Fruit fly (Drosophila melanogaster) whole organism, prepupa: Measurements from ENCODE around the gene Sgs8.
A peak's percentile ranks its signal among the peaks of the same experiment; 100 is the strongest.

Experiments
- Blimp-1 ChIP-seq: fragments of 200-800 bp; sonication (Bioruptor generic); optimal IDR thresholded peaks from 3 replicates; lab custom pipeline; 2017; ENCODE audit warnings: missing biosample characterization, missing genetic modification characterization, mild to moderate bottlenecking, moderate library complexity, missing genetic modification reagents
- CG10631 ChIP-seq: fragments of 200-800 bp; sonication (Bioruptor generic); optimal IDR thresholded peaks from 2 replicates; lab custom pipeline; 2016; ENCODE audit warnings: missing biosample characterization, missing genetic modification characterization
- CG10669 ChIP-seq: fragments of 200-800 bp; sonication (Bioruptor generic); optimal IDR thresholded peaks from 3 replicates; lab custom pipeline; 2018; ENCODE audit warnings: missing biosample characterization, mild to moderate bottlenecking, missing genetic modification characterization, moderate library complexity
- CG11294 ChIP-seq: fragments of 200-800 bp; sonication (Bioruptor generic); IDR thresholded peaks from 2 replicates; pipeline ENCODE4 v1.3.6; 2022; ENCODE audit warnings: missing biosample characterization, missing genetic modification characterization
- CG11762 ChIP-seq: fragments of 200-800 bp; sonication (Bioruptor generic); optimal IDR thresholded peaks from 3 replicates; lab custom pipeline; 2016; ENCODE audit warnings: missing biosample characterization, missing genetic modification characterization; ENCODE audit not compliant: insufficient read depth
- CG11902 ChIP-seq: fragments of 200-800 bp; sonication (Bioruptor generic); optimal IDR thresholded peaks from 3 replicates; lab custom pipeline; 2016; ENCODE audit warnings: missing biosample characterization, missing genetic modification characterization
- CG15336 ChIP-seq: fragments of 200-800 bp; sonication (Bioruptor generic); IDR thresholded peaks from 2 replicates; pipeline ENCODE4 v1.3.6; 2022; ENCODE audit warnings: missing biosample characterization, missing genetic modification characterization
- CG1621 ChIP-seq: fragments of 200-800 bp; sonication (Bioruptor generic); optimal IDR thresholded peaks from 3 replicates; lab custom pipeline; 2018; ENCODE audit warnings: missing biosample characterization, mild to moderate bottlenecking, missing genetic modification characterization
- CG3032 ChIP-seq: fragments of 200-800 bp; optimal IDR thresholded peaks from 2 replicates; lab custom pipeline; 2019; ENCODE audit warnings: missing biosample characterization, mild to moderate bottlenecking, missing genetic modification characterization, moderate library complexity
- CG31627 ChIP-seq: fragments of 200-800 bp; sonication (Bioruptor generic); optimal IDR thresholded peaks from 3 replicates; lab custom pipeline; 2016; ENCODE audit warnings: missing biosample characterization, missing genetic modification characterization
- CG34406 ChIP-seq: fragments of 200-800 bp; sonication (Bioruptor generic); optimal IDR thresholded peaks from 3 replicates; lab custom pipeline; 2016; ENCODE audit warnings: missing biosample characterization, missing genetic modification characterization
- CG4318 ChIP-seq: fragments of 200-800 bp; sonication (Bioruptor generic); optimal IDR thresholded peaks from 3 replicates; lab custom pipeline; 2017; ENCODE audit warnings: missing biosample characterization, mild to moderate bottlenecking, missing genetic modification characterization
- CG6163 ChIP-seq: fragments of 200-800 bp; sonication (Bioruptor generic); IDR thresholded peaks from 3 replicates; pipeline ENCODE4 v1.3.6; 2022; ENCODE audit warnings: missing biosample characterization, missing genetic modification characterization
- CG6276 ChIP-seq: fragments of 200-800 bp; sonication (Bioruptor generic); optimal IDR thresholded peaks from 2 replicates; lab custom pipeline; 2017; ENCODE audit warnings: missing biosample characterization, mild to moderate bottlenecking, missing genetic modification characterization
- CG6792 ChIP-seq: fragments of 200-800 bp; sonication (Bioruptor generic); optimal IDR thresholded peaks from 3 replicates; lab custom pipeline; 2016; ENCODE audit warnings: missing biosample characterization, missing genetic modification characterization
- CG6808 ChIP-seq: fragments of 200-800 bp; sonication (Bioruptor generic); optimal IDR thresholded peaks from 3 replicates; lab custom pipeline; 2017; ENCODE audit warnings: missing biosample characterization, missing genetic modification characterization, mild to moderate bottlenecking, moderate library complexity, missing genetic modification reagents
- CG6854 ChIP-seq: fragments of 200-800 bp; sonication (Bioruptor generic); optimal IDR thresholded peaks from 2 replicates; lab custom pipeline; 2017; ENCODE audit warnings: missing biosample characterization, mild to moderate bottlenecking, missing genetic modification characterization
- CG7368 ChIP-seq: fragments of 200-800 bp; sonication (Bioruptor generic); optimal IDR thresholded peaks from 3 replicates; lab custom pipeline; 2016; ENCODE audit warnings: missing biosample characterization, missing genetic modification characterization
- CG8119 ChIP-seq: fragments of 200-800 bp; sonication (Bioruptor generic); IDR thresholded peaks from 3 replicates; pipeline ENCODE4 v1.3.6; 2022; ENCODE audit warnings: missing biosample characterization, missing genetic modification characterization
- CG8319 ChIP-seq: fragments of 200-800 bp; sonication (Bioruptor generic); optimal IDR thresholded peaks from 3 replicates; lab custom pipeline; 2016; ENCODE audit warnings: missing biosample characterization, missing genetic modification characterization
- CG8632 ChIP-seq: fragments of 200-800 bp; sonication (Bioruptor generic); optimal IDR thresholded peaks from 3 replicates; lab custom pipeline; 2016; ENCODE audit warnings: missing biosample characterization, missing genetic modification characterization
- CG9139 ChIP-seq: fragments of 200-800 bp; sonication (Bioruptor generic); optimal IDR thresholded peaks from 3 replicates; lab custom pipeline; 2017; ENCODE audit warnings: missing biosample characterization, mild to moderate bottlenecking, missing genetic modification characterization
- Eip78C ChIP-seq: fragments of 200-800 bp; sonication (Bioruptor generic); peaks from one replicate; lab custom pipeline; 2016; ENCODE audit warnings: missing biosample characterization, missing genetic modification characterization
- Eip93F ChIP-seq: fragments of 200-800 bp; sonication (Bioruptor generic); optimal IDR thresholded peaks from 2 replicates; lab custom pipeline; 2016; ENCODE audit warnings: missing biosample characterization, mild to moderate bottlenecking, missing genetic modification characterization
- Ets21C ChIP-seq: fragments of 200-800 bp; sonication (Bioruptor generic); optimal IDR thresholded peaks from 3 replicates; lab custom pipeline; 2016; ENCODE audit warnings: missing biosample characterization, missing genetic modification characterization
- Gug ChIP-seq: fragments of 200-800 bp; sonication (Bioruptor generic); IDR thresholded peaks from 2 replicates; pipeline ENCODE4 v1.3.6; 2022; ENCODE audit warnings: missing biosample characterization, missing genetic modification characterization
- Hr39 ChIP-seq: fragments of 200-800 bp; sonication (Bioruptor generic); optimal IDR thresholded peaks from 2 replicates; lab custom pipeline; 2016; ENCODE audit warnings: missing biosample characterization, missing genetic modification characterization
- Hr4 ChIP-seq: fragments of 200-800 bp; sonication (Bioruptor generic); optimal IDR thresholded peaks from 3 replicates; lab custom pipeline; 2016; ENCODE audit warnings: missing biosample characterization, missing genetic modification characterization
- Met ChIP-seq: fragments of 200-800 bp; sonication (Bioruptor generic); optimal IDR thresholded peaks from 3 replicates; lab custom pipeline; 2016; ENCODE audit warnings: missing biosample characterization, missing genetic modification characterization
- OdsH ChIP-seq: fragments of 200-800 bp; sonication (Bioruptor generic); optimal IDR thresholded peaks from 3 replicates; lab custom pipeline; 2016; ENCODE audit warnings: missing biosample characterization, missing genetic modification characterization
- Smox ChIP-seq: fragments of 200-800 bp; sonication (Bioruptor generic); optimal IDR thresholded peaks from 3 replicates; lab custom pipeline; 2016; ENCODE audit warnings: missing biosample characterization, missing genetic modification characterization
- Sox15 ChIP-seq: fragments of 200-800 bp; sonication (Bioruptor generic); optimal IDR thresholded peaks from 3 replicates; lab custom pipeline; 2016; ENCODE audit warnings: missing biosample characterization, missing genetic modification characterization
- achi ChIP-seq: fragments of 200-800 bp; sonication (Bioruptor generic); optimal IDR thresholded peaks from 3 replicates; lab custom pipeline; 2016; ENCODE audit warnings: missing biosample characterization, missing genetic modification characterization
- acj6 ChIP-seq: fragments of 200-800 bp; sonication (Bioruptor generic); optimal IDR thresholded peaks from 3 replicates; lab custom pipeline; 2016; ENCODE audit warnings: missing biosample characterization, missing genetic modification characterization
- cyc ChIP-seq: fragments of 200-800 bp; sonication (Bioruptor generic); optimal IDR thresholded peaks from 3 replicates; lab custom pipeline; 2016; ENCODE audit warnings: missing biosample characterization, missing genetic modification characterization
- dac ChIP-seq: fragments of 200-800 bp; sonication (Bioruptor generic); optimal IDR thresholded peaks from 2 replicates; lab custom pipeline; 2017; ENCODE audit warnings: missing biosample characterization, mild to moderate bottlenecking, missing genetic modification characterization
- dsx ChIP-seq: fragments of 200-800 bp; optimal IDR thresholded peaks from 3 replicates; lab custom pipeline; 2019; ENCODE audit warnings: missing biosample characterization, mild to moderate bottlenecking, missing genetic modification characterization, moderate library complexity; ENCODE audit not compliant: poor library complexity, severe bottlenecking
- eg ChIP-seq: fragments of 200-800 bp; sonication (Bioruptor generic); IDR thresholded peaks from 3 replicates; pipeline ENCODE4 v1.3.6; 2022; ENCODE audit warnings: missing biosample characterization, missing genetic modification characterization
- fd59A ChIP-seq: fragments of 200-800 bp; sonication (Bioruptor generic); optimal IDR thresholded peaks from 2 replicates; lab custom pipeline; 2017; ENCODE audit warnings: missing biosample characterization, mild to moderate bottlenecking, missing genetic modification characterization, missing genetic modification reagents
- fd85E ChIP-seq: fragments of 200-800 bp; sonication (Bioruptor generic); optimal IDR thresholded peaks from 3 replicates; lab custom pipeline; 2016; ENCODE audit warnings: missing biosample characterization, missing genetic modification characterization
- net ChIP-seq: fragments of 200-800 bp; sonication (Bioruptor generic); optimal IDR thresholded peaks from 3 replicates; lab custom pipeline; 2016; ENCODE audit warnings: missing biosample characterization, missing genetic modification characterization
- pdm3 ChIP-seq: fragments of 200-800 bp; sonication (Bioruptor generic); optimal IDR thresholded peaks from 3 replicates; lab custom pipeline; 2016; ENCODE audit warnings: missing biosample characterization, missing genetic modification characterization
- salr ChIP-seq, 2 experiments: fragments of 200-800 bp; sonication (Bioruptor generic); optimal IDR thresholded peaks; 3 replicates each; lab custom pipeline; 2016 to 2018; ENCODE audit warnings: missing biosample characterization in 2 of 2, missing genetic modification characterization in 2 of 2, mild to moderate bottlenecking in 1 of 2
- spab ChIP-seq: fragments of 200-800 bp; sonication (Bioruptor generic); optimal IDR thresholded peaks from 2 replicates; lab custom pipeline; 2017; ENCODE audit warnings: missing biosample characterization, mild to moderate bottlenecking, missing genetic modification characterization, missing genetic modification reagents
- ss ChIP-seq, 2 experiments: fragments of 200-800 bp; sonication (Bioruptor generic); optimal IDR thresholded peaks; 2 replicates in 1 of 2; 3 replicates in 1 of 2; lab custom pipeline; 2017 to 2018; ENCODE audit warnings: mild to moderate bottlenecking in 2 of 2, missing biosample characterization in 2 of 2, missing genetic modification characterization in 2 of 2, moderate library complexity in 1 of 2
- svp ChIP-seq: fragments of 200-800 bp; sonication (Bioruptor generic); peaks from one replicate; lab custom pipeline; 2016; ENCODE audit warnings: missing biosample characterization, missing genetic modification characterization
- topi ChIP-seq: fragments of 200-800 bp; sonication (Bioruptor generic); optimal IDR thresholded peaks from 3 replicates; lab custom pipeline; 2016; ENCODE audit warnings: missing biosample characterization, missing genetic modification characterization
- vri ChIP-seq: fragments of 200-800 bp; sonication (Bioruptor generic); optimal IDR thresholded peaks from 3 replicates; lab custom pipeline; 2016; ENCODE audit warnings: missing biosample characterization, mild to moderate bottlenecking, missing genetic modification characterization

Sgs8 gene

dm6 chr3L:11488264-11488663 is 20.9 kb downstream of the Sgs8 start:
- TF ChIP-seq svp (no peak), CG10669 (GFP tag; lab: Kevin White, UChicago) (no peak), CG8319 (GFP tag; lab: Kevin White, UChicago) (no peak), Eip78C (GFP tag; lab: Kevin White, UChicago) (peak; percentile 10)

- TF ChIP-seq CG31627 (GFP tag; lab: Kevin White, UChicago) = no peak
- no peak for TF ChIP-seq salr (GFP tag; optimal IDR thresholded peaks at IDR 0.05; lab: Kevin White, UChicago)
- TF ChIP-seq CG11762 = no peak
- TF ChIP-seq CG1621 = peak; percentile 50
- peak; percentile 85 for TF ChIP-seq CG6854 (GFP tag; lab: Kevin White, UChicago)
- TF ChIP-seq CG8119 (GFP tag; lab: Robert Waterston, UW) = peak; percentile 69
- TF ChIP-seq Smox = no peak
- TF ChIP-seq topi (GFP tag; lab: Kevin White, UChicago) = peak; percentile 28
- peak; percentile 14 for TF ChIP-seq Met (GFP tag; lab: Kevin White, UChicago)
- peak; percentile 74 for TF ChIP-seq Eip78C (GFP tag; lab: Kevin White, UChicago)
- TF ChIP-seq CG11294 (GFP tag; lab: Robert Waterston, UW) = no peak
- peak; percentile 68; the same call in 2 of the 3 replicates for TF ChIP-seq CG6163 (GFP tag; lab: Robert Waterston, UW)
- peak; percentile 15 for TF ChIP-seq CG7368 (GFP tag; lab: Kevin White, UChicago)
- no peak for TF ChIP-seq fd59A (GFP tag; lab: Kevin White, UChicago)
- no peak for TF ChIP-seq cyc (GFP tag; lab: Kevin White, UChicago)
- TF ChIP-seq CG11902 = no peak
- no peak for TF ChIP-seq Hr39 (GFP tag; lab: Kevin White, UChicago)
- peak; percentile 3 for TF ChIP-seq CG10669 (GFP tag; lab: Kevin White, UChicago)
- no peak for TF ChIP-seq CG10631 (GFP tag; lab: Kevin White, UChicago)
- peak; percentile 56 for TF ChIP-seq CG6808 (GFP tag; lab: Kevin White, UChicago)
- peak; percentile 68 for TF ChIP-seq vri (GFP tag; lab: Kevin White, UChicago)
- TF ChIP-seq Sox15 (GFP tag; lab: Kevin White, UChicago) = no peak
- TF ChIP-seq CG6276 = peak; percentile 41
- peak; percentile 73 for TF ChIP-seq net
- TF ChIP-seq achi (GFP tag; lab: Kevin White, UChicago) = peak; percentile 26
- no peak for TF ChIP-seq Eip93F (GFP tag; lab: Kevin White, UChicago)
- peak; percentile 43 for TF ChIP-seq spab (GFP tag; lab: Kevin White, UChicago)
- TF ChIP-seq ss (GFP tag; optimal IDR thresholded peaks at IDR 0.05; lab: Kevin White, UChicago) = peak; percentile 76 to 79
- no peak for TF ChIP-seq svp
- peak; percentile 65 for TF ChIP-seq CG9139 (GFP tag; lab: Kevin White, UChicago)
- peak; percentile 0 for TF ChIP-seq Blimp-1 (GFP tag; lab: Kevin White, UChicago)
- TF ChIP-seq CG15336 (GFP tag; lab: Robert Waterston, UW) = peak; percentile 73
- TF ChIP-seq CG4318 (GFP tag; lab: Kevin White, UChicago) = no peak
- no peak for TF ChIP-seq Gug (GFP tag; lab: Robert Waterston, UW)
- TF ChIP-seq eg (GFP tag; lab: Robert Waterston, UW) = peak; percentile 78; the same call in 1 of the 3 replicates
- TF ChIP-seq Hr4 = peak; percentile 8
- TF ChIP-seq dsx (GFP tag; lab: Kevin White, UChicago) = peak; percentile 71
- TF ChIP-seq OdsH (GFP tag; lab: Kevin White, UChicago) = no peak
- no peak for TF ChIP-seq dac (GFP tag; lab: Kevin White, UChicago)
- peak; percentile 3 for TF ChIP-seq acj6 (GFP tag; lab: Kevin White, UChicago)
- no peak for TF ChIP-seq pdm3
- TF ChIP-seq CG34406 (GFP tag; lab: Kevin White, UChicago) = peak; percentile 30
- TF ChIP-seq CG6792 (GFP tag; lab: Kevin White, UChicago) = peak; percentile 23
- no peak for TF ChIP-seq Ets21C (GFP tag; lab: Kevin White, UChicago)
- TF ChIP-seq fd85E (GFP tag; lab: Kevin White, UChicago) = peak; percentile 73
- TF ChIP-seq CG8319 (GFP tag; lab: Kevin White, UChicago) = no peak
- TF ChIP-seq CG8632 = peak; percentile 52
- TF ChIP-seq CG3032 = peak; percentile 30
Measured at dm6 chr3L:11487327-11487973, 21.7 kb downstream of the Sgs8 start, which contains the start of gene chrb. TSS of gene chrb (plus strand) at chr3L:11487550.
